Fruit fly (Drosophila melanogaster) whole organism, pupa: ENCODE data around the gene gdrd.

Experiments
- CG10348 ChIP-seq: fragments of 200-800 bp; sonication (Bioruptor generic); IDR thresholded peaks from 2 replicates; pipeline ENCODE4 v1.3.6; 2022; ENCODE audit warnings: missing biosample characterization, missing genetic modification characterization
- CG12605 ChIP-seq: fragments of 200-800 bp; sonication (Bioruptor generic); IDR thresholded peaks from 2 replicates; pipeline ENCODE4 v1.3.6; 2022; ENCODE audit warnings: missing biosample characterization, missing genetic modification characterization
- CG13204 ChIP-seq: fragments of 200-800 bp; sonication (Bioruptor generic); optimal IDR thresholded peaks from 2 replicates; lab custom pipeline; 2018; ENCODE audit warnings: missing biosample characterization, mild to moderate bottlenecking, missing genetic modification characterization, moderate library complexity
- CG14655 ChIP-seq: fragments of 200-800 bp; sonication (Bioruptor generic); optimal IDR thresholded peaks from 3 replicates; lab custom pipeline; 2017; ENCODE audit warnings: mild to moderate bottlenecking, missing biosample characterization, missing genetic modification reagents, missing genetic modification characterization
- CG15710 ChIP-seq: fragments of 200-800 bp; sonication (Bioruptor generic); optimal IDR thresholded peaks from 2 replicates; lab custom pipeline; 2018; ENCODE audit warnings: missing biosample characterization, mild to moderate bottlenecking, missing genetic modification characterization, moderate library complexity
- CG17806 ChIP-seq: fragments of 200-800 bp; sonication (Bioruptor generic); optimal IDR thresholded peaks from 2 replicates; lab custom pipeline; 2018; ENCODE audit warnings: missing biosample characterization, mild to moderate bottlenecking, missing genetic modification characterization, moderate library complexity
- CG32121 ChIP-seq: fragments of 200-800 bp; sonication (Bioruptor generic); IDR thresholded peaks from 2 replicates; pipeline ENCODE4 v1.3.6; 2022; ENCODE audit warnings: missing biosample characterization, missing genetic modification characterization
- CG34367 ChIP-seq: fragments of 200-800 bp; sonication (Bioruptor generic); optimal IDR thresholded peaks from 2 replicates; lab custom pipeline; 2018; ENCODE audit warnings: missing biosample characterization, mild to moderate bottlenecking, missing genetic modification characterization
- CG4496 ChIP-seq: fragments of 200-800 bp; sonication (Bioruptor generic); IDR thresholded peaks from 3 replicates; pipeline ENCODE4 v1.3.6; 2022; ENCODE audit warnings: missing biosample characterization, missing genetic modification characterization
- CG8159 ChIP-seq: fragments of 200-800 bp; sonication (Bioruptor generic); optimal IDR thresholded peaks from 3 replicates; lab custom pipeline; 2018; ENCODE audit warnings: missing biosample characterization, mild to moderate bottlenecking, missing genetic modification characterization, moderate library complexity
- CG8301 ChIP-seq: fragments of 200-800 bp; sonication (Bioruptor generic); optimal IDR thresholded peaks from 2 replicates; lab custom pipeline; 2018; ENCODE audit warnings: missing biosample characterization, mild to moderate bottlenecking, missing genetic modification characterization
- CG9948 ChIP-seq: fragments of 200-800 bp; sonication (Bioruptor generic); optimal IDR thresholded peaks from 2 replicates; lab custom pipeline; 2018; ENCODE audit warnings: missing biosample characterization, mild to moderate bottlenecking, missing genetic modification characterization, moderate library complexity
- D1 ChIP-seq: fragments of 200-800 bp; sonication (Bioruptor generic); optimal IDR thresholded peaks from 2 replicates; lab custom pipeline; 2018; ENCODE audit warnings: missing biosample characterization, mild to moderate bottlenecking, missing genetic modification characterization, moderate library complexity
- EcR ChIP-seq: fragments of 200-800 bp; sonication (Bioruptor generic); optimal IDR thresholded peaks from 3 replicates; lab custom pipeline; 2019; ENCODE audit warnings: missing biosample characterization, missing genetic modification characterization, mild to moderate bottlenecking, moderate library complexity, missing genetic modification reagents
- Ets98B ChIP-seq: fragments of 200-800 bp; sonication (Bioruptor generic); IDR thresholded peaks from 2 replicates; pipeline ENCODE4 v1.3.6; 2022; ENCODE audit warnings: missing biosample characterization, missing genetic modification characterization
- Pif1A ChIP-seq: fragments of 200-800 bp; sonication (Bioruptor generic); optimal IDR thresholded peaks from 3 replicates; lab custom pipeline; 2016; ENCODE audit warnings: missing biosample characterization, missing genetic modification characterization
- Pif1B ChIP-seq: fragments of 200-800 bp; sonication (Bioruptor generic); optimal IDR thresholded peaks from 3 replicates; lab custom pipeline; 2016; ENCODE audit warnings: missing biosample characterization, missing genetic modification characterization
- Snoo ChIP-seq: fragments of 200-800 bp; sonication (Bioruptor generic); optimal IDR thresholded peaks from 3 replicates; lab custom pipeline; 2017; ENCODE audit warnings: missing biosample characterization, mild to moderate bottlenecking, missing genetic modification characterization, inconsistent platforms
- fd96Ca ChIP-seq: fragments of 200-800 bp; sonication (Bioruptor generic); IDR thresholded peaks from 3 replicates; pipeline ENCODE4 v1.3.6; 2022; ENCODE audit warnings: missing biosample characterization, missing genetic modification characterization
- gl ChIP-seq: fragments of 200-800 bp; sonication (Bioruptor generic); optimal IDR thresholded peaks from 2 replicates; lab custom pipeline; 2018; ENCODE audit warnings: missing biosample characterization, mild to moderate bottlenecking, missing genetic modification characterization
- rn ChIP-seq: fragments of 200-800 bp; sonication (Bioruptor generic); IDR thresholded peaks from 2 replicates; pipeline ENCODE4 v1.3.6; 2022; ENCODE audit warnings: missing biosample characterization, missing genetic modification characterization

Gene gdrd

dm6 chr3L:14673740-14674463 lies 17.2 kb upstream of the gdrd start:
- no peak for TF ChIP-seq CG34367 (tag; lab: Kevin White, UChicago)

- TF ChIP-seq CG17806 (tag; lab: Kevin White, UChicago) (peak; percentile 79), CG12605 (GFP tag; lab: Robert Waterston, UW) (peak; percentile 35; the same call in 1 of the 2 replicates), gl (tag; lab: Kevin White, UChicago) (no peak), CG34367 (tag; lab: Kevin White, UChicago) (peak; percentile 67), CG32121 (GFP tag; lab: Robert Waterston, UW) (peak; percentile 66; the same call in 1 of the 2 replicates), D1 (tag; lab: Kevin White, UChicago) (peak; percentile 80), CG4496 (GFP tag; lab: Robert Waterston, UW) (peak; percentile 77), CG9948 (tag; lab: Kevin White, UChicago) (peak; percentile 86), CG13204 (GFP tag; lab: Kevin White, UChicago) (no peak), CG8301 (tag; lab: Kevin White, UChicago) (peak; percentile 94), CG8159 (tag; lab: Kevin White, UChicago) (peak; percentile 64), CG15710 (tag; lab: Kevin White, UChicago) (peak; percentile 72), CG10348 (no peak), Pif1B (GFP tag; lab: Kevin White, UChicago) (peak; percentile 44), Pif1A (GFP tag; lab: Kevin White, UChicago) (peak; percentile 62), CG14655 (peak; percentile 96), EcR (GFP tag; lab: Kevin White, UChicago) (no peak), Snoo (tag; lab: Kevin White, UChicago) (peak; percentile 88), fd96Ca (GFP tag; lab: Robert Waterston, UW) (0 out of 3 replicates have a peak, but pooled peaks have one; percentile 40), Ets98B (GFP tag; lab: Robert Waterston, UW) (peak; percentile 44; the same call in 1 of the 2 replicates), rn (GFP tag; lab: Robert Waterston, UW) (peak; percentile 51)
Observed at dm6 chr3L:14678097-14678679, 13.0 kb upstream of the gdrd start, which contains the start of gene CG4914. CG4914 (minus strand) TSS chr3L:14678147.

DNA sequence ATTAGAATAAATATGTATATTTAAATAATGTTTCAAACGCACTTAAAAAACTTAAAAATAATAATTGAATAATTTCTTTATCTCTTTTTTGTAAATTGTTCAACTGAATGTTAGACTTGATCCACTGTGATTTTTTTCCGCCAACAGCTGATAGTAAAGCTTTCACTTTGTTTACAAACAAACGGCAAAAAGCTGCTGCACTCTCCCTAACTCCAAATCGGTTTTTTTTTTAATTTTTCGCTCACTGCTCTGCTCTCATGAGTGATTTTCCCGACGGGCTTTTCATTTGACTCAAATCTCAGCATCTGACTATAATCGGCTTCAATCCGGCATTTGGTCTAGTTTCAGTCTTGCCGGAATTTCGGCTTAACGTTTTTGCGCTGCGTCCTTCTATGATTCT lies 9.6 kb upstream of the gdrd start:
- peak; percentile 79 for TF ChIP-seq CG12605 (GFP tag; lab: Robert Waterston, UW)
- TF ChIP-seq CG10348: no peak

dm6 chr3L:14684468-14684867 lies 6.7 kb upstream of the gdrd start, which contains the start of gene Dnaaf6:
Dnaaf6 (plus strand) TSS chr3L:14684768.
- TF ChIP-seq Pif1B (GFP tag; lab: Kevin White, UChicago) (no peak), gl (tag; lab: Kevin White, UChicago) (no peak), CG13204 (GFP tag; lab: Kevin White, UChicago) (no peak)
- TF ChIP-seq, all 21 proteins: peak for 0

- no peak for TF ChIP-seq CG32121 (GFP tag; lab: Robert Waterston, UW)
- TF ChIP-seq rn (GFP tag; lab: Robert Waterston, UW): no peak
- TF ChIP-seq CG4496 (GFP tag; lab: Robert Waterston, UW): no peak
- no peak for TF ChIP-seq CG34367 (tag; lab: Kevin White, UChicago)
- TF ChIP-seq EcR (GFP tag; lab: Kevin White, UChicago): no peak
- no peak for TF ChIP-seq CG8301 (tag; lab: Kevin White, UChicago)
- TF ChIP-seq CG8159 (tag; lab: Kevin White, UChicago): no peak
- TF ChIP-seq CG10348: no peak
- no peak for TF ChIP-seq Pif1A (GFP tag; lab: Kevin White, UChicago)
- no peak for TF ChIP-seq Ets98B (GFP tag; lab: Robert Waterston, UW)
- TF ChIP-seq CG12605 (GFP tag; lab: Robert Waterston, UW): no peak
- TF ChIP-seq fd96Ca (GFP tag; lab: Robert Waterston, UW): no peak
- TF ChIP-seq Snoo (tag; lab: Kevin White, UChicago): no peak
- TF ChIP-seq CG14655: no peak
- no peak for TF ChIP-seq CG13204 (GFP tag; lab: Kevin White, UChicago)
- TF ChIP-seq, all 21 proteins: peak for 0
Observed at dm6 chr3L:14686251-14686650, 4.9 kb upstream of the gdrd start.

DNA sequence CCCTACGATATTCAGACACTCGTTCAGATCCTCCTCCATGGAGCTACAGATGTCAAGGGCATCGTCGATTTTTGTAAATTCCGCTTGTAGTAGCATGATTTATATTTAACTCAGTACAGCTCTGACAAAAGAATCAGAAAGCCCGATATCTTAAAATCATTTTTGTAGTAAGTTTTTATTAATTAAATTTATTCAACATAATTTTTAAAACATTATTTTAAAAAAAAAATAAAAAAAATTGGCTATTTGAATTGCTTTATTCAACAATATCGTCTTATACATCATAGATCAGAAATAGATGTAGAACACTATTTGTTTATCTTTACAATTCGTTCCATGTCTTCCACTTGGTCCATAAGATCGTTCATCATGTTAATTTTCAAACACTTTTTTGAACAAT lies 5.9 kb downstream of the gdrd start, which contains the start of gene CG13474:
Gene CG13474, minus strand, starts transcription at position 101 of the 400 bp plus-strand sequence.
- TF ChIP-seq CG8301 (tag; lab: Kevin White, UChicago): no peak
- no peak for TF ChIP-seq rn (GFP tag; lab: Robert Waterston, UW)
- TF ChIP-seq CG12605 (GFP tag; lab: Robert Waterston, UW): no peak
- TF ChIP-seq Ets98B (GFP tag; lab: Robert Waterston, UW): no peak
- TF ChIP-seq CG10348: no peak
- TF ChIP-seq CG14655: no peak
- TF ChIP-seq D1 (tag; lab: Kevin White, UChicago): no peak
- no peak for TF ChIP-seq CG8159 (tag; lab: Kevin White, UChicago)
- TF ChIP-seq CG17806 (tag; lab: Kevin White, UChicago): no peak
- TF ChIP-seq CG15710 (tag; lab: Kevin White, UChicago): no peak
- TF ChIP-seq Snoo (tag; lab: Kevin White, UChicago): no peak
- no peak for TF ChIP-seq CG32121 (GFP tag; lab: Robert Waterston, UW)
- TF ChIP-seq CG9948 (tag; lab: Kevin White, UChicago): no peak
- TF ChIP-seq, all 21 proteins: peak for 0
